Fruit fly (Drosophila melanogaster): ENCODE results near the gene GatA.

The GatA gene

dm6 chr3R:19017318-19018043, 11.2 kb downstream of the GatA start (continued):
- TF ChIP-seq nmo (GFP tag; optimal IDR thresholded peaks at IDR 0.05) (no peak), CG34376 (GFP tag; optimal IDR thresholded peaks at IDR 0.05) (no peak), ara (GFP tag; IDR thresholded peaks at IDR 0.05) (no peak), CG13123 (GFP tag; optimal IDR thresholded peaks at IDR 0.05) (no peak), CG18599 (GFP tag; optimal IDR thresholded peaks at IDR 0.05) (no peak), CG17359 (tag; optimal IDR thresholded peaks at IDR 0.05) (no peak), cas (GFP tag; IDR thresholded peaks at IDR 0.05) (no peak), ase (GFP tag; IDR thresholded peaks at IDR 0.05) (peak; percentile 53; the same call in 1 of the 3 replicates), ind (GFP tag; optimal IDR thresholded peaks at IDR 0.05) (no peak), CG15601 (tag; optimal IDR thresholded peaks at IDR 0.05) (no peak), tna (GFP tag; IDR thresholded peaks at IDR 0.05; ENCODE audit: partially characterized antibody) (no peak), dati (GFP tag; IDR thresholded peaks at IDR 0.05) (no peak), Nf-YC (tag; optimal IDR thresholded peaks at IDR 0.05) (peak; percentile 44), C15 (GFP tag; IDR thresholded peaks at IDR 0.05) (no peak), CG10431 (GFP tag; optimal IDR thresholded peaks at IDR 0.05) (peak; percentile 83), Aef1 (GFP tag; IDR thresholded peaks at IDR 0.05) (no peak), Bdp1 (GFP tag; optimal IDR thresholded peaks at IDR 0.05) (no peak), dysf (GFP tag; IDR thresholded peaks at IDR 0.05) (no peak), so (GFP tag; IDR thresholded peaks at IDR 0.05) (no peak), btn (GFP tag; optimal IDR thresholded peaks at IDR 0.05) (no peak), CG4360 (GFP tag; IDR thresholded peaks at IDR 0.05) (peak; percentile 87), Nf-YB (GFP tag; optimal IDR thresholded peaks at IDR 0.05) (no peak), stwl (tag; optimal IDR thresholded peaks at IDR 0.05) (no peak), Ets65A (GFP tag) (no peak), phol (tag; optimal IDR thresholded peaks at IDR 0.05) (no peak), Meics (GFP tag; optimal IDR thresholded peaks at IDR 0.05) (no peak), CG12744 (GFP tag; optimal IDR thresholded peaks at IDR 0.05) (no peak), Antp (GFP tag; optimal IDR thresholded peaks at IDR 0.05) (no peak), CG43689 (GFP tag; IDR thresholded peaks at IDR 0.05) (no peak), CG18476 (GFP tag; optimal IDR thresholded peaks at IDR 0.05) (no peak), CG11093 (GFP tag; IDR thresholded peaks at IDR 0.05) (no peak), CG1603 (tag; optimal IDR thresholded peaks at IDR 0.05) (no peak), Bgb (GFP tag; IDR thresholded peaks at IDR 0.05; ENCODE audit: partially characterized antibody) (peak; percentile 34; the same call in 1 of the 2 replicates), CG11723 (GFP tag; optimal IDR thresholded peaks at IDR 0.05) (no peak), ci (GFP tag; IDR thresholded peaks at IDR 0.05) (0 out of 3 replicates have a peak, but pooled peaks have one; percentile 31), CG6254 (GFP tag; optimal IDR thresholded peaks at IDR 0.05) (no peak), Camta (GFP tag; optimal IDR thresholded peaks at IDR 0.05) (no peak), shn (GFP tag; optimal IDR thresholded peaks at IDR 0.05) (no peak), fd102C (GFP tag; optimal IDR thresholded peaks at IDR 0.05) (no peak), CG10543 (GFP tag; optimal IDR thresholded peaks at IDR 0.05) (peak; percentile 3), sisA (GFP tag; IDR thresholded peaks at IDR 0.05) (no peak), CG31224 (GFP tag; IDR thresholded peaks at IDR 0.05) (no peak), Ssrp (tag; optimal IDR thresholded peaks at IDR 0.05) (no peak), ewg (GFP tag; optimal IDR thresholded peaks at IDR 0.05) (peak; percentile 95), CG4617 (GFP tag; optimal IDR thresholded peaks at IDR 0.05; ENCODE audit: borderline replicate concordance) (no peak), Fer1 (GFP tag; optimal IDR thresholded peaks at IDR 0.05) (peak; percentile 10), CG10462 (GFP tag; optimal IDR thresholded peaks at IDR 0.05) (no peak), seq (GFP tag; IDR thresholded peaks at IDR 0.05) (peak; percentile 84), CG11504 (tag; optimal IDR thresholded peaks at IDR 0.05) (peak; percentile 87), pzg (GFP tag; optimal IDR thresholded peaks at IDR 0.05) (peak; percentile 26)
